Fruit fly (Drosophila melanogaster): ENCODE measurements around the gene CG13077.

dm6 chr2L:19535234-19535633, 30.4 kb upstream of the CG13077 start, which contains the start of gene CG31697:
- TF ChIP-seq CG10669 (GFP tag; optimal IDR thresholded peaks at IDR 0.05) (no peak), salr (GFP tag; optimal IDR thresholded peaks at IDR 0.05) (no peak), dac (GFP tag; optimal IDR thresholded peaks at IDR 0.05) (no peak), Eip93F (GFP tag; optimal IDR thresholded peaks at IDR 0.05) (no peak), Hr4 (GFP tag; optimal IDR thresholded peaks at IDR 0.05) (no peak), net (GFP tag; optimal IDR thresholded peaks at IDR 0.05) (no peak), CG6854 (GFP tag; optimal IDR thresholded peaks at IDR 0.05) (no peak), Sox102F (GFP tag; optimal IDR thresholded peaks at IDR 0.05) (no peak), CG34406 (GFP tag; optimal IDR thresholded peaks at IDR 0.05) (no peak)

Data from whole organism, prepupa.